Worm (Caenorhabditis elegans) whole organism, L3 larva: ENCODE measurements around the gene znf-598.

Experiments
- ama-1 ChIP-seq: fragments of 150-350 bp; optimal IDR thresholded peaks from 2 replicates; lab custom pipeline; 2018
- egl-27 ChIP-seq: sonication (generic microtip); optimal IDR thresholded peaks from 4 replicates; lab custom pipeline; 2017; ENCODE audit warnings: missing biosample characterization, missing genetic modification reagents, missing genetic modification characterization
- fkh-10 ChIP-seq: sonication (generic microtip); optimal IDR thresholded peaks from 2 replicates; lab custom pipeline; 2017; ENCODE audit warnings: missing biosample characterization, missing genetic modification reagents, missing genetic modification characterization
- jun-1 ChIP-seq: fragments of 150-350 bp; optimal IDR thresholded peaks from 2 replicates; lab custom pipeline; 2014; ENCODE audit warnings: missing biosample characterization, missing genetic modification reagents, missing genetic modification characterization
- lin-39 ChIP-seq: fragments of 150-350 bp; optimal IDR thresholded peaks from 2 replicates; lab custom pipeline; 2018; ENCODE audit warnings: missing biosample characterization, missing genetic modification reagents, missing genetic modification characterization
- mml-1 ChIP-seq: fragments of 150-350 bp; sonication (generic microtip); optimal IDR thresholded peaks from 3 replicates; lab custom pipeline; 2014; ENCODE audit warnings: missing biosample characterization, missing genetic modification characterization
- nhr-12 ChIP-seq: fragments of 150-350 bp; optimal IDR thresholded peaks from 2 replicates; lab custom pipeline; 2014; ENCODE audit warnings: missing biosample characterization, missing genetic modification characterization
- nhr-77 ChIP-seq: fragments of 150-350 bp; optimal IDR thresholded peaks from 2 replicates; lab custom pipeline; 2014; ENCODE audit warnings: missing biosample characterization, missing genetic modification characterization
- pqm-1 ChIP-seq: fragments of 150-350 bp; optimal IDR thresholded peaks from 2 replicates; lab custom pipeline; 2017; ENCODE audit warnings: missing biosample characterization, missing genetic modification characterization, inconsistent platforms
- skn-1 ChIP-seq: fragments of 150-350 bp; optimal IDR thresholded peaks from 2 replicates; lab custom pipeline; 2014; ENCODE audit warnings: missing biosample characterization, missing genetic modification characterization
- ztf-11 ChIP-seq: fragments of 150-350 bp; optimal IDR thresholded peaks from 2 replicates; lab custom pipeline; 2014; ENCODE audit warnings: missing biosample characterization, missing genetic modification characterization

DNA sequence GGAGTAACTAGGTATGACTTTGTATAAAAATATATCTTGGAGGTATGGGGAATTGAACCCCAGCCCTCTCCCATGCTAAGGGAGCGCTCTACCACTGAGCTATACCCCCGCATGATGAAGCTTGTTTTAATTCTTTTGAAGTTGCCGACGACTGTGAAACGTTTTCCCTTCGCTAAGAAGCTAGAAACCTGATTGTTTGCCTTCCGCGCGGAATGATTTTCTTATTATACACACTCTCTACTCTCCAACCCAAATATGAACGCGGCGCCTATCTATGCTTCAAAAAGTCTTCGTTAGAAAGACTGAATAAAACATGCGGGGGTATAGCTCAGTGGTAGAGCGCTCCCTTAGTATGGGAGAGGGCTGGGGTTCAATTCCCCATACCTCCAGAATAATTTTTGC is 22.6 kb upstream of the znf-598 start:
- TF ChIP-seq ztf-11 = no peak
- no peak for TF ChIP-seq nhr-12 (tag; lab: Kevin White, UChicago)
- TF ChIP-seq nhr-77 (tag; lab: Kevin White, UChicago) = no peak
- TF ChIP-seq fkh-10 (GFP tag; lab: Kevin White, UChicago) = no peak
- no peak for TF ChIP-seq egl-27 (tag; lab: Kevin White, UChicago)
- no peak for TF ChIP-seq jun-1 (tag; lab: Kevin White, UChicago)
- no peak for TF ChIP-seq lin-39 (tag; lab: Kevin White, UChicago)
- TF ChIP-seq mml-1 (tag; lab: Kevin White, UChicago) = no peak
- peak; percentile 4 for TF ChIP-seq pqm-1 (tag; lab: Kevin White, UChicago)
- TF ChIP-seq skn-1 (tag; lab: Kevin White, UChicago) = no peak
- no peak for TF ChIP-seq ama-1 (lab: Kevin White, UChicago)
